Fruit fly (Drosophila melanogaster) whole organism, wandering third instar larva: ENCODE data around the gene CG15169.
A peak's percentile ranks its signal among the peaks of the same experiment; 100 is the strongest.

Experiments used
- Abd-B ChIP-seq: fragments of >200 bp; optimal IDR thresholded peaks from 2 replicates; lab custom pipeline; 2017; ENCODE audit warnings: missing biosample characterization, missing genetic modification characterization
- CG32264 ChIP-seq: fragments of 200-800 bp; sonication (Bioruptor generic); optimal IDR thresholded peaks from 2 replicates; lab custom pipeline; 2016; ENCODE audit warnings: missing biosample characterization, missing genetic modification characterization
- CG9705 ChIP-seq: fragments of 200-800 bp; sonication (Bioruptor generic); optimal IDR thresholded peaks from 2 replicates; lab custom pipeline; 2018; ENCODE audit warnings: missing biosample characterization, mild to moderate bottlenecking, missing genetic modification characterization
- CrebA ChIP-seq: fragments of 200-800 bp; sonication (Bioruptor generic); optimal IDR thresholded peaks from 2 replicates; lab custom pipeline; 2016; ENCODE audit warnings: missing biosample characterization, mild to moderate bottlenecking, missing genetic modification characterization, borderline replicate concordance
- Dfd ChIP-seq: fragments of >200 bp; optimal IDR thresholded peaks from 2 replicates; lab custom pipeline; 2017; ENCODE audit warnings: missing biosample characterization, missing genetic modification characterization
- Dif ChIP-seq: fragments of 200-275, 200-300 bp; sonication (Bioruptor generic); optimal IDR thresholded peaks from 2 replicates; lab custom pipeline; 2018; ENCODE audit warnings: missing biosample characterization, missing genetic modification characterization; ENCODE audit not compliant: partially characterized antibody
- GATAd ChIP-seq: sonication (Bioruptor generic); optimal IDR thresholded peaks from 2 replicates; lab custom pipeline; 2016; ENCODE audit warnings: missing biosample characterization, missing genetic modification characterization
- HLH106 ChIP-seq: fragments of 200-800 bp; optimal IDR thresholded peaks from 3 replicates; lab custom pipeline; 2019; ENCODE audit warnings: missing biosample characterization, mild to moderate bottlenecking, missing genetic modification characterization, moderate library complexity
- Hnf4 ChIP-seq: fragments of 200-800 bp; sonication (Bioruptor generic); optimal IDR thresholded peaks from 2 replicates; lab custom pipeline; 2016; ENCODE audit warnings: missing biosample characterization, mild to moderate bottlenecking, missing genetic modification characterization
- Hr78 ChIP-seq: fragments of >200 bp; optimal IDR thresholded peaks from 2 replicates; lab custom pipeline; 2017; ENCODE audit warnings: missing biosample characterization, missing genetic modification characterization
- Hr83 ChIP-seq: fragments of 200-300 bp; sonication (Bioruptor generic); optimal IDR thresholded peaks from 2 replicates; lab custom pipeline; 2016; ENCODE audit warnings: missing biosample characterization, mild to moderate bottlenecking, missing genetic modification characterization, moderate library complexity; ENCODE audit not compliant: poor library complexity, severe bottlenecking
- Jra ChIP-seq: sonication (Bioruptor generic); optimal IDR thresholded peaks from 2 replicates; lab custom pipeline; 2016; ENCODE audit warnings: missing biosample characterization, missing genetic modification characterization
- Mio ChIP-seq: sonication (Bioruptor generic); optimal IDR thresholded peaks from 2 replicates; lab custom pipeline; 2016; ENCODE audit warnings: missing biosample characterization, missing genetic modification characterization
- Myc ChIP-seq: fragments of >200 bp; optimal IDR thresholded peaks from 2 replicates; lab custom pipeline; 2017
- N ChIP-seq: fragments of >200 bp; optimal IDR thresholded peaks from 2 replicates; lab custom pipeline; 2018; ENCODE audit warnings: missing biosample characterization, missing external identifiers, missing genetic modification characterization
- OdsH ChIP-seq: fragments of 200-800 bp; sonication (Bioruptor generic); optimal IDR thresholded peaks from 2 replicates; lab custom pipeline; 2016; ENCODE audit warnings: missing biosample characterization, mild to moderate bottlenecking, missing genetic modification characterization
- Rel ChIP-seq, 2 experiments: fragments of 200-800 bp; sonication (Bioruptor generic) in 1 of 2; optimal IDR thresholded peaks; 2 replicates in 1 of 2; 3 replicates in 1 of 2; lab custom pipeline; 2016 to 2019; ENCODE audit warnings: mild to moderate bottlenecking in 2 of 2, missing biosample characterization in 2 of 2, missing genetic modification characterization in 2 of 2, moderate library complexity in 1 of 2
- Sp1 ChIP-seq: fragments of 200-800 bp; sonication (Bioruptor generic); optimal IDR thresholded peaks from 3 replicates; lab custom pipeline; 2019; ENCODE audit warnings: missing biosample characterization, mild to moderate bottlenecking, missing genetic modification characterization, moderate library complexity
- Vsx2 ChIP-seq: fragments of 200-300, 225-300 bp; sonication (Bioruptor generic); optimal IDR thresholded peaks from 2 replicates; lab custom pipeline; 2018; ENCODE audit warnings: missing biosample characterization, missing genetic modification characterization; ENCODE audit not compliant: partially characterized antibody
- br ChIP-seq: fragments of 200-800 bp; sonication (Bioruptor generic); optimal IDR thresholded peaks from 2 replicates; lab custom pipeline; 2016; ENCODE audit warnings: missing biosample characterization, missing genetic modification characterization
- brk ChIP-seq: fragments of 200-800 bp; sonication (Bioruptor generic); optimal IDR thresholded peaks from 2 replicates; lab custom pipeline; 2016; ENCODE audit warnings: missing biosample characterization, mild to moderate bottlenecking, missing genetic modification characterization
- dl ChIP-seq, 2 experiments: fragments of 175-275, 200-275 bp in 1 of 2; fragments of 200-275 bp in 1 of 2; sonication (Bioruptor generic); optimal IDR thresholded peaks; lab custom pipeline; 2018; ENCODE audit warnings: mild to moderate bottlenecking in 2 of 2, missing biosample characterization in 2 of 2, missing genetic modification characterization in 2 of 2, moderate library complexity in 2 of 2; ENCODE audit not compliant: partially characterized antibody in 2 of 2, insufficient read depth in 1 of 2
- dmrt93B ChIP-seq: fragments of 200-800 bp; sonication (Bioruptor generic); optimal IDR thresholded peaks from 2 replicates; lab custom pipeline; 2018; ENCODE audit warnings: missing biosample characterization, mild to moderate bottlenecking, missing genetic modification characterization
- dsf ChIP-seq: sonication (Bioruptor generic); optimal IDR thresholded peaks from 2 replicates; lab custom pipeline; 2016; ENCODE audit warnings: missing biosample characterization, missing genetic modification characterization, borderline replicate concordance
- ey ChIP-seq: fragments of 200-800 bp; sonication (Bioruptor generic); optimal IDR thresholded peaks from 2 replicates; lab custom pipeline; 2016; ENCODE audit warnings: missing biosample characterization, missing genetic modification characterization
- foxo ChIP-seq, 2 experiments: fragments of 200-800 bp; sonication (Bioruptor generic); optimal IDR thresholded peaks; 2 replicates in 1 of 2; 3 replicates in 1 of 2; lab custom pipeline; 2016 to 2017; ENCODE audit warnings: missing biosample characterization in 2 of 2, missing genetic modification characterization in 2 of 2
- fru ChIP-seq: fragments of 200-800 bp; sonication (Bioruptor generic); optimal IDR thresholded peaks from 3 replicates; lab custom pipeline; 2016; ENCODE audit warnings: missing biosample characterization, mild to moderate bottlenecking, missing genetic modification characterization
- h ChIP-seq: fragments of 200-800 bp; sonication (Bioruptor generic); optimal IDR thresholded peaks from 3 replicates; lab custom pipeline; 2016; ENCODE audit warnings: missing biosample characterization, mild to moderate bottlenecking, missing genetic modification characterization
- jim ChIP-seq: fragments of 175-275, 200-325 bp; sonication (Bioruptor generic); optimal IDR thresholded peaks from 2 replicates; lab custom pipeline; 2016; ENCODE audit warnings: missing biosample characterization, mild to moderate bottlenecking, missing genetic modification characterization
- lola ChIP-seq: fragments of >200 bp; optimal IDR thresholded peaks from 2 replicates; lab custom pipeline; 2017; ENCODE audit warnings: missing biosample characterization, missing genetic modification characterization
- pan ChIP-seq: fragments of >200 bp; optimal IDR thresholded peaks from 2 replicates; lab custom pipeline; 2017
- psq ChIP-seq: fragments of 200-800 bp; sonication (Bioruptor generic); optimal IDR thresholded peaks from 3 replicates; lab custom pipeline; 2017; ENCODE audit warnings: missing biosample characterization, mild to moderate bottlenecking, missing genetic modification characterization, moderate library complexity
- rgr ChIP-seq: fragments of 200-800 bp; sonication (Bioruptor generic); optimal IDR thresholded peaks from 3 replicates; lab custom pipeline; 2016; ENCODE audit warnings: missing biosample characterization, mild to moderate bottlenecking, missing genetic modification characterization
- sage ChIP-seq: fragments of 200-800 bp; sonication (Bioruptor generic); optimal IDR thresholded peaks from 2 replicates; lab custom pipeline; 2016; ENCODE audit warnings: missing biosample characterization, mild to moderate bottlenecking, missing genetic modification characterization
- sv ChIP-seq: fragments of 200-800 bp; sonication (Bioruptor generic); optimal IDR thresholded peaks from 3 replicates; lab custom pipeline; 2016; ENCODE audit warnings: missing biosample characterization, missing genetic modification characterization
- tai ChIP-seq: sonication (Bioruptor generic); optimal IDR thresholded peaks from 2 replicates; lab custom pipeline; 2016; ENCODE audit warnings: missing biosample characterization, missing genetic modification characterization
- usp ChIP-seq: fragments of >200 bp; optimal IDR thresholded peaks from 2 replicates; lab custom pipeline; 2017; ENCODE audit warnings: missing biosample characterization, missing genetic modification characterization
- woc ChIP-seq: sonication (Bioruptor generic); optimal IDR thresholded peaks from 2 replicates; lab custom pipeline; 2016; ENCODE audit warnings: missing biosample characterization, mild to moderate bottlenecking, missing genetic modification characterization

Gene CG15169

DNA sequence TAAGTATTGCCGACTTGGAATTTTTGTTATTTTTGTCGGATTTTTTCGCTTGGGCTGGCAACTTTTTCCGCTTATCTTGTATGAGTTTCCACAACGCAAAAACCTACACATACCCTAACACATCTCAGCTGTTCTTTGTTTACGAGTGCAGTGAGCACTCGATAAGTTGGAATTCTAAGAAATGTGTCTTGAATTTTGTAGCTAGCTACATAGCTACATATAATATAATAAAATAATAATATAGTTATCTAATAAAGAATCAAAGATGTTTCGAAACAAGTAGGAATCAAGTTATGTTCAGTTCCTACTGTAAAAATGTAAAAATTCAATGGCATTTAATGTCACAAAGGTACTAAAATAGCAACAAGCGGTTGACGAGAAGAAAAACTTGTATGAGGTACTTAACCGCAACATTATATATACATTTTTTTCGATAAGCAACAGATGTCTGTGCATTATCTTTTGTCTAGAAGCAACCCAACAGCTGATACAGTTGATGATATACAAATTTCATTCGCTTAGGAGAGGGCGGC, 33.6 kb upstream of the CG15169 start, which contains the start of gene Bhmt:
Gene Bhmt, minus strand, starts transcription at position 170 of the 533 bp plus-strand sequence.
- TF ChIP-seq GATAd (GFP tag; lab: Kevin White, UChicago) (no peak), brk (GFP tag; lab: Kevin White, UChicago) (peak; percentile 84), sage (GFP tag; lab: Kevin White, UChicago) (peak; percentile 90), jim (GFP tag; lab: Kevin White, UChicago) (no peak), Sp1 (GFP tag; lab: Kevin White, UChicago) (peak; percentile 85), usp (GFP tag; lab: Kevin White, UChicago) (no peak), CrebA (GFP tag; lab: Kevin White, UChicago) (no peak), dsf (GFP tag; lab: Kevin White, UChicago) (no peak), sv (no peak), Hr78 (GFP tag; lab: Kevin White, UChicago) (no peak), woc (GFP tag; lab: Kevin White, UChicago) (peak; percentile 60), N (no peak), fru (GFP tag; lab: Kevin White, UChicago) (peak; percentile 81), rgr (GFP tag; lab: Kevin White, UChicago) (peak; percentile 90), Mio (GFP tag; lab: Kevin White, UChicago) (no peak), Rel (GFP tag; optimal IDR thresholded peaks at IDR 0.05; lab: Kevin White, UChicago) (peak; percentile 86), Rel (tag; optimal IDR thresholded peaks at IDR 0.05; lab: Kevin White, UChicago) (peak; percentile 87), CG9705 (GFP tag; lab: Kevin White, UChicago) (peak; percentile 49), dmrt93B (GFP tag; lab: Kevin White, UChicago) (peak; percentile 64), ey (GFP tag; lab: Kevin White, UChicago) (peak; percentile 61), Dfd (GFP tag; lab: Kevin White, UChicago) (no peak), pan (lab: Kevin White, UChicago) (no peak), dl (GFP tag; optimal IDR thresholded peaks at IDR 0.05; lab: Kevin White, UChicago; ENCODE audit: insufficient read depth in 1 of 2, partially characterized antibody in 2 of 2) (no peak), Dif (GFP tag; lab: Kevin White, UChicago) (no peak), Hnf4 (GFP tag; lab: Kevin White, UChicago) (peak; percentile 73), br (GFP tag; lab: Kevin White, UChicago) (peak; percentile 68), CG32264 (peak; percentile 42), foxo (GFP tag; optimal IDR thresholded peaks at IDR 0.05; lab: Kevin White, UChicago) (peak in 1 of 2 experiments; percentile 91), HLH106 (tag; lab: Kevin White, UChicago) (peak; percentile 88), h (peak; percentile 88), tai (GFP tag; lab: Kevin White, UChicago) (no peak), psq (GFP tag; lab: Kevin White, UChicago) (peak; percentile 87), Jra (GFP tag; lab: Kevin White, UChicago) (no peak), Hr83 (GFP tag; lab: Kevin White, UChicago) (peak; percentile 61), Abd-B (GFP tag; lab: Kevin White, UChicago) (no peak), lola (GFP tag; lab: Kevin White, UChicago) (no peak), OdsH (GFP tag; lab: Kevin White, UChicago) (peak; percentile 87), Vsx2 (GFP tag; lab: Kevin White, UChicago) (no peak), Myc (no peak)
- TF ChIP-seq, all 38 proteins: peak for 19
